Fruit fly (Drosophila melanogaster) whole organism, embryonic: Measurements from ENCODE around the gene Hou.

ENCODE experiments used
- Asciz ChIP-seq: fragments of 200-800 bp; sonication (Bioruptor generic); optimal IDR thresholded peaks from 2 replicates; lab custom pipeline; 2017; ENCODE audit warnings: missing biosample characterization, mild to moderate bottlenecking, missing genetic modification characterization, missing genetic modification reagents
- CG11723 ChIP-seq: fragments of 200-800 bp; sonication (Bioruptor generic); optimal IDR thresholded peaks from 2 replicates; lab custom pipeline; 2017; ENCODE audit warnings: missing biosample characterization, mild to moderate bottlenecking, missing genetic modification characterization
- CG12299 ChIP-seq: fragments of 200-800 bp; sonication (Bioruptor generic); optimal IDR thresholded peaks from 2 replicates; lab custom pipeline; 2018; ENCODE audit warnings: missing biosample characterization, mild to moderate bottlenecking, missing genetic modification characterization
- CG12769 ChIP-seq: fragments of 200-800 bp; sonication (Bioruptor generic); optimal IDR thresholded peaks from 2 replicates; lab custom pipeline; 2019; ENCODE audit warnings: missing biosample characterization, mild to moderate bottlenecking, missing genetic modification characterization, moderate library complexity
- CG13624 ChIP-seq: fragments of 200-800 bp; sonication (Bioruptor generic); optimal IDR thresholded peaks from 2 replicates; lab custom pipeline; 2016; ENCODE audit warnings: missing biosample characterization, missing genetic modification characterization
- CG14050 ChIP-seq: fragments of 200-800 bp; sonication (Bioruptor generic); IDR thresholded peaks from 3 replicates; pipeline ENCODE4 v1.3.6; 2022; ENCODE audit warnings: missing biosample characterization, missing genetic modification characterization
- CG14860 ChIP-seq: fragments of 200-800 bp; sonication (Bioruptor generic); IDR thresholded peaks from 3 replicates; pipeline ENCODE4 v1.3.6; 2022; ENCODE audit warnings: missing biosample characterization, missing genetic modification characterization; ENCODE audit not compliant: partially characterized antibody
- CG1603 ChIP-seq: fragments of 200-800 bp; sonication (Bioruptor generic); optimal IDR thresholded peaks from 2 replicates; lab custom pipeline; 2019; ENCODE audit warnings: missing biosample characterization, mild to moderate bottlenecking, missing genetic modification characterization, moderate library complexity
- CG16815 ChIP-seq: fragments of 200-800 bp; sonication (Bioruptor generic); optimal IDR thresholded peaks from 3 replicates; lab custom pipeline; 2017; ENCODE audit warnings: missing biosample characterization, mild to moderate bottlenecking, missing genetic modification characterization
- CG1792 ChIP-seq: fragments of 200-800 bp; sonication (Bioruptor generic); optimal IDR thresholded peaks from 2 replicates; lab custom pipeline; 2016; ENCODE audit warnings: missing biosample characterization, missing genetic modification characterization
- CG34422 ChIP-seq: fragments of 200-800 bp; sonication (Bioruptor generic); IDR thresholded peaks from 3 replicates; pipeline ENCODE4 v1.3.6; 2022; ENCODE audit warnings: missing biosample characterization, missing genetic modification characterization
- CG5180 ChIP-seq: fragments of 200-800 bp; sonication (Bioruptor generic); optimal IDR thresholded peaks from 3 replicates; lab custom pipeline; 2017; ENCODE audit warnings: missing biosample characterization, missing genetic modification characterization, mild to moderate bottlenecking, moderate library complexity, missing genetic modification reagents
- CG5245 ChIP-seq: fragments of 200-800 bp; sonication (Bioruptor generic); optimal IDR thresholded peaks from 3 replicates; lab custom pipeline; 2016; ENCODE audit warnings: missing biosample characterization, missing genetic modification characterization
- CG7372 ChIP-seq: fragments of 200-800 bp; sonication (Bioruptor generic); IDR thresholded peaks from 2 replicates; pipeline ENCODE4 v1.3.6; 2022; ENCODE audit warnings: missing biosample characterization, missing genetic modification characterization
- CG7839 ChIP-seq: fragments of 200-800 bp; sonication (Bioruptor generic); optimal IDR thresholded peaks from 3 replicates; lab custom pipeline; 2018; ENCODE audit warnings: missing biosample characterization, mild to moderate bottlenecking, missing genetic modification characterization, moderate library complexity
- CG8290 ChIP-seq, 3 experiments: fragments of 200-800 bp; sonication (Bioruptor generic); optimal IDR thresholded peaks; 2 replicates each; lab custom pipeline; 2016 to 2019; ENCODE audit warnings: missing biosample characterization in 3 of 3, missing genetic modification characterization in 3 of 3, mild to moderate bottlenecking in 2 of 3, moderate library complexity in 1 of 3
- CG8478 ChIP-seq: fragments of >200 bp; optimal IDR thresholded peaks from 2 replicates; lab custom pipeline; 2018
- CG8924 ChIP-seq: fragments of 200-800 bp; optimal IDR thresholded peaks from 3 replicates; lab custom pipeline; 2019; ENCODE audit warnings: missing biosample characterization, mild to moderate bottlenecking, missing genetic modification characterization, moderate library complexity
- Dbx ChIP-seq: fragments of 200-800 bp; sonication (Bioruptor generic); IDR thresholded peaks from 3 replicates; pipeline ENCODE4 v1.3.6; 2022; ENCODE audit warnings: missing biosample characterization, missing genetic modification characterization
- Deaf1 ChIP-seq: fragments of 200-800 bp; optimal IDR thresholded peaks from 3 replicates; lab custom pipeline; 2019; ENCODE audit warnings: missing biosample characterization, mild to moderate bottlenecking, missing genetic modification characterization, moderate library complexity
- Dfd ChIP-seq, 2 experiments: fragments of >200 bp; optimal IDR thresholded peaks; 2 replicates each; lab custom pipeline; 2017; ENCODE audit warnings: missing biosample characterization in 2 of 2, missing genetic modification characterization in 2 of 2
- Fer1 ChIP-seq: fragments of 200-800 bp; sonication (Bioruptor generic); optimal IDR thresholded peaks from 2 replicates; lab custom pipeline; 2017; ENCODE audit warnings: missing biosample characterization, mild to moderate bottlenecking, missing genetic modification characterization
- Fer3 ChIP-seq: fragments of 200-800 bp; sonication (Bioruptor generic); optimal IDR thresholded peaks from 2 replicates; lab custom pipeline; 2018; ENCODE audit warnings: missing biosample characterization, mild to moderate bottlenecking, missing genetic modification characterization, moderate library complexity
- Hey ChIP-seq: fragments of 200-800 bp; sonication (Bioruptor generic); optimal IDR thresholded peaks from 3 replicates; lab custom pipeline; 2018; ENCODE audit warnings: missing biosample characterization, mild to moderate bottlenecking, missing genetic modification characterization
- Hr51 ChIP-seq, 2 experiments: fragments of 200-800 bp; sonication (Bioruptor generic); optimal IDR thresholded peaks; 2 replicates in 1 of 2; 3 replicates in 1 of 2; lab custom pipeline; 2016 to 2018; ENCODE audit warnings: missing biosample characterization in 2 of 2, missing genetic modification characterization in 2 of 2, mild to moderate bottlenecking in 1 of 2, moderate library complexity in 1 of 2
- Meics ChIP-seq: fragments of 200-800 bp; sonication (Bioruptor generic); optimal IDR thresholded peaks from 2 replicates; lab custom pipeline; 2017; ENCODE audit warnings: missing biosample characterization, mild to moderate bottlenecking, missing genetic modification characterization
- Nf-YB ChIP-seq: fragments of 200-800 bp; sonication (Bioruptor generic); optimal IDR thresholded peaks from 3 replicates; lab custom pipeline; 2019; ENCODE audit warnings: missing biosample characterization, mild to moderate bottlenecking, missing genetic modification characterization, moderate library complexity
- Stat92E ChIP-seq, 3 experiments: fragments of >200 bp in 2 of 3; fragments of 200-800 bp in 1 of 3; sonication (Bioruptor generic) in 1 of 3; optimal IDR thresholded peaks; 2 replicates each; lab custom pipeline; 2017 to 2019; ENCODE audit warnings: missing biosample characterization in 3 of 3, missing genetic modification characterization in 3 of 3, mild to moderate bottlenecking in 1 of 3, moderate library complexity in 1 of 3
- Vsx1 ChIP-seq: fragments of 200-800 bp; sonication (Bioruptor generic); optimal IDR thresholded peaks from 2 replicates; lab custom pipeline; 2017; ENCODE audit warnings: missing biosample characterization, mild to moderate bottlenecking, missing genetic modification characterization, missing genetic modification reagents
- chif ChIP-seq, 2 experiments: fragments of 200-800 bp; sonication (Bioruptor generic); optimal IDR thresholded peaks; 3 replicates each; lab custom pipeline; 2016; ENCODE audit warnings: missing biosample characterization in 2 of 2, missing genetic modification characterization in 2 of 2
- chm ChIP-seq: fragments of 200-800 bp; sonication (Bioruptor generic); IDR thresholded peaks from 2 replicates; pipeline ENCODE4 v1.3.6; 2022; ENCODE audit warnings: missing biosample characterization, missing genetic modification characterization
- disco-r ChIP-seq: fragments of 200-800 bp; sonication (Bioruptor generic); optimal IDR thresholded peaks from 2 replicates; lab custom pipeline; 2016; ENCODE audit warnings: missing biosample characterization, missing genetic modification characterization
- insv ChIP-seq, 2 experiments: fragments of 200-800 bp; sonication (Bioruptor generic); optimal IDR thresholded peaks; 3 replicates each; lab custom pipeline; 2016 to 2018; ENCODE audit warnings: missing biosample characterization in 2 of 2, missing genetic modification characterization in 2 of 2
- lab ChIP-seq: fragments of 200-800 bp; sonication (Bioruptor generic); optimal IDR thresholded peaks from 3 replicates; lab custom pipeline; 2017; ENCODE audit warnings: missing biosample characterization, missing genetic modification characterization, mild to moderate bottlenecking, moderate library complexity, missing genetic modification reagents
- lmd ChIP-seq: fragments of 200-800 bp; sonication (Bioruptor generic); IDR thresholded peaks from 2 replicates; pipeline ENCODE4 v1.3.6; 2022; ENCODE audit warnings: missing biosample characterization, missing genetic modification characterization
- mam ChIP-seq: fragments of 200-800 bp; sonication (Bioruptor generic); optimal IDR thresholded peaks from 3 replicates; lab custom pipeline; 2016; ENCODE audit warnings: missing biosample characterization, missing genetic modification characterization
- mirr ChIP-seq: fragments of 200-800 bp; sonication (Bioruptor generic); optimal IDR thresholded peaks from 3 replicates; lab custom pipeline; 2018; ENCODE audit warnings: missing biosample characterization, mild to moderate bottlenecking, missing genetic modification characterization
- nerfin-2 ChIP-seq: fragments of 200-800 bp; sonication (Bioruptor generic); IDR thresholded peaks from 2 replicates; pipeline ENCODE4 v1.3.6; 2022; ENCODE audit warnings: missing biosample characterization, missing genetic modification characterization; ENCODE audit not compliant: partially characterized antibody
- prd ChIP-seq, 3 experiments: fragments of >200 bp in 2 of 3; fragments of 200-800 bp in 1 of 3; sonication (Bioruptor generic) in 1 of 3; optimal IDR thresholded peaks in 2 of 3; IDR thresholded peaks in 1 of 3; 2 replicates in 2 of 3; 3 replicates in 1 of 3; pipeline versions ENCODE4 v1.3.6 to Lab custom; 2017 to 2022; ENCODE audit warnings: missing biosample characterization in 1 of 3, missing genetic modification characterization in 1 of 3
- repo ChIP-seq: fragments of 200-800 bp; sonication (Bioruptor generic); optimal IDR thresholded peaks from 2 replicates; lab custom pipeline; 2016; ENCODE audit warnings: missing biosample characterization, missing genetic modification characterization
- salm ChIP-seq: fragments of 200-800 bp; sonication (Bioruptor generic); optimal IDR thresholded peaks from 2 replicates; lab custom pipeline; 2018; ENCODE audit warnings: missing biosample characterization, mild to moderate bottlenecking, missing genetic modification characterization
- shn ChIP-seq: fragments of 200-800 bp; sonication (Bioruptor generic); optimal IDR thresholded peaks from 3 replicates; lab custom pipeline; 2016; ENCODE audit warnings: missing biosample characterization, missing genetic modification characterization
- sna ChIP-seq: fragments of 200-800 bp; sonication (Bioruptor generic); IDR thresholded peaks from 2 replicates; pipeline ENCODE4 v1.3.6; 2022; ENCODE audit warnings: missing biosample characterization, missing genetic modification characterization; ENCODE audit not compliant: partially characterized antibody
- stwl ChIP-seq: fragments of 200-800 bp; sonication (Bioruptor generic); optimal IDR thresholded peaks from 3 replicates; lab custom pipeline; 2018; ENCODE audit warnings: missing biosample characterization, mild to moderate bottlenecking, missing genetic modification characterization, moderate library complexity
- tap ChIP-seq: fragments of 200-800 bp; optimal IDR thresholded peaks from 3 replicates; lab custom pipeline; 2019; ENCODE audit warnings: missing biosample characterization, mild to moderate bottlenecking, missing genetic modification characterization, moderate library complexity
- tll ChIP-seq, 2 experiments: fragments of 200-800 bp in 1 of 2; fragments of >200 bp in 1 of 2; sonication (Bioruptor generic) in 1 of 2; optimal IDR thresholded peaks; 2 replicates each; lab custom pipeline; 2017 to 2019; ENCODE audit warnings: missing biosample characterization in 2 of 2, missing genetic modification characterization in 2 of 2, mild to moderate bottlenecking in 1 of 2, moderate library complexity in 1 of 2
- vvl ChIP-seq: fragments of 200-800 bp; sonication (Bioruptor generic); IDR thresholded peaks from 2 replicates; pipeline ENCODE4 v1.3.6; 2022; ENCODE audit warnings: missing biosample characterization, missing genetic modification characterization
- zfh1 ChIP-seq: fragments of 200-800 bp; sonication (Bioruptor generic); IDR thresholded peaks from 3 replicates; pipeline ENCODE4 v1.3.6; 2022; ENCODE audit warnings: missing biosample characterization, missing genetic modification characterization

Gene Hou

dm6 chrX:18645720-18646213, 4.5 kb downstream of the Hou start (continued):
- peak; percentile 49 for TF ChIP-seq mam
- TF ChIP-seq Deaf1: peak; percentile 12
- no peak for TF ChIP-seq Stat92E (GFP tag; optimal IDR thresholded peaks at IDR 0.05; lab: Kevin White, UChicago)
- TF ChIP-seq CG8924 (tag; lab: Kevin White, UChicago): peak; percentile 49
- 0 out of 2 replicates have a peak, but pooled peaks have one; percentile 15 for TF ChIP-seq CG7372
- TF ChIP-seq lmd (GFP tag; lab: Robert Waterston, UW): peak; percentile 66
- peak; percentile 45 for TF ChIP-seq CG5180
- TF ChIP-seq Meics (GFP tag; lab: Kevin White, UChicago): peak; percentile 59
- no peak for TF ChIP-seq Dfd (GFP tag; optimal IDR thresholded peaks at IDR 0.05; lab: Kevin White, UChicago)
- peak; percentile 1 for TF ChIP-seq CG12299 (tag; lab: Kevin White, UChicago)
- TF ChIP-seq Hey (tag; lab: Kevin White, UChicago): peak; percentile 49
- TF ChIP-seq Hr51 (GFP tag; optimal IDR thresholded peaks at IDR 0.05; lab: Kevin White, UChicago): peak; percentile 45 to 76
- peak; percentile 19 for TF ChIP-seq Vsx1 (GFP tag; lab: Kevin White, UChicago)
- peak; percentile 6 for TF ChIP-seq salm (tag; lab: Kevin White, UChicago)
- no peak for TF ChIP-seq CG1792
- TF ChIP-seq sna (GFP tag; lab: Robert Waterston, UW): no peak
- peak; percentile 19 for TF ChIP-seq mirr
- TF ChIP-seq prd (optimal IDR thresholded peaks at IDR 0.05; lab: Kevin White, UChicago): no peak
- peak; percentile 65; the same call in 2 of the 3 replicates for TF ChIP-seq prd (GFP tag; IDR thresholded peaks at IDR 0.05; lab: Robert Waterston, UW)
- peak; percentile 16 for TF ChIP-seq CG8290 (GFP tag; optimal IDR thresholded peaks at IDR 0.05; lab: Kevin White, UChicago)
- TF ChIP-seq CG8290 (tag; optimal IDR thresholded peaks at IDR 0.05; lab: Kevin White, UChicago): peak in 1 of 2 experiments; percentile 87
- peak; percentile 37 to 65 for TF ChIP-seq chif (GFP tag; optimal IDR thresholded peaks at IDR 0.05; lab: Kevin White, UChicago)
- peak; percentile 8; the same call in 1 of the 3 replicates for TF ChIP-seq Dbx (GFP tag; lab: Robert Waterston, UW)
- no peak for TF ChIP-seq chm (GFP tag; lab: Robert Waterston, UW)
- TF ChIP-seq zfh1 (GFP tag; lab: Robert Waterston, UW): peak; percentile 55; the same call in 1 of the 3 replicates
- TF ChIP-seq Fer3 (tag; lab: Kevin White, UChicago): no peak
- no peak for TF ChIP-seq stwl (tag; lab: Kevin White, UChicago)
- TF ChIP-seq disco-r (GFP tag; lab: Kevin White, UChicago): no peak
- no peak for TF ChIP-seq insv (GFP tag; optimal IDR thresholded peaks at IDR 0.05; lab: Kevin White, UChicago)
- no peak for TF ChIP-seq nerfin-2
- peak; percentile 72 for TF ChIP-seq CG7839
- TF ChIP-seq CG11723 (GFP tag; lab: Kevin White, UChicago): peak; percentile 28
- peak; percentile 84 for TF ChIP-seq lab (GFP tag; lab: Kevin White, UChicago)
- no peak for TF ChIP-seq tap (tag; lab: Kevin White, UChicago)
- TF ChIP-seq CG34422: 0 out of 3 replicates have a peak, but pooled peaks have one; percentile 23
- peak; percentile 8 for TF ChIP-seq Nf-YB (GFP tag; lab: Kevin White, UChicago)
- TF ChIP-seq CG8478 (lab: Kevin White, UChicago): no peak
- TF ChIP-seq repo (GFP tag; lab: Kevin White, UChicago): no peak
- no peak for TF ChIP-seq tll (GFP tag; optimal IDR thresholded peaks at IDR 0.05; lab: Kevin White, UChicago)
- peak; percentile 37 for TF ChIP-seq CG16815 (GFP tag; lab: Kevin White, UChicago)
- peak; percentile 54 for TF ChIP-seq Fer1 (GFP tag; lab: Kevin White, UChicago)
- peak; percentile 40 for TF ChIP-seq CG1603 (tag; lab: Kevin White, UChicago)
- peak; percentile 7 for TF ChIP-seq shn (GFP tag; lab: Kevin White, UChicago)
- peak; percentile 29 for TF ChIP-seq CG13624 (GFP tag; lab: Kevin White, UChicago)
- TF ChIP-seq Asciz: peak; percentile 61
- TF ChIP-seq CG14050: peak; percentile 35
- TF ChIP-seq vvl (GFP tag; lab: Robert Waterston, UW): peak; percentile 59; the same call in 1 of the 2 replicates
- no peak for TF ChIP-seq CG14860 (GFP tag; lab: Robert Waterston, UW)
- peak; percentile 54 for TF ChIP-seq CG12769 (tag; lab: Kevin White, UChicago)
- peak; percentile 39 for TF ChIP-seq CG5245 (GFP tag; lab: Kevin White, UChicago)
